Worm (Caenorhabditis elegans) whole organism, L3 larva: ENCODE measurements around the gene hlh-33.
A peak's percentile ranks its signal among the peaks of the same experiment; 100 is the strongest.

ENCODE experiments used
- ZK546.5 ChIP-seq: sonication (generic microtip); optimal IDR thresholded peaks from 2 replicates; lab custom pipeline; 2017; ENCODE audit warnings: missing biosample characterization, missing genetic modification characterization
- ceh-16 ChIP-seq: sonication (generic microtip); optimal IDR thresholded peaks from 2 replicates; lab custom pipeline; 2017; ENCODE audit warnings: missing biosample characterization, missing genetic modification characterization
- ceh-28 ChIP-seq: fragments of 150-350 bp; optimal IDR thresholded peaks from 2 replicates; lab custom pipeline; 2014; ENCODE audit warnings: missing biosample characterization, missing genetic modification reagents, missing genetic modification characterization
- ceh-82 ChIP-seq: fragments of 150-350 bp; optimal IDR thresholded peaks from 2 replicates; lab custom pipeline; 2014; ENCODE audit warnings: missing biosample characterization, missing genetic modification characterization
- ceh-9 ChIP-seq: sonication (generic microtip); optimal IDR thresholded peaks from 2 replicates; lab custom pipeline; 2018; ENCODE audit warnings: missing biosample characterization, missing genetic modification characterization
- daf-12 ChIP-seq: fragments of 150-350 bp; optimal IDR thresholded peaks from 2 replicates; lab custom pipeline; 2014; ENCODE audit warnings: missing biosample characterization, missing genetic modification reagents, missing genetic modification characterization
- egl-27 ChIP-seq: sonication (generic microtip); optimal IDR thresholded peaks from 4 replicates; lab custom pipeline; 2017; ENCODE audit warnings: missing biosample characterization, missing genetic modification reagents, missing genetic modification characterization
- elt-2 ChIP-seq: sonication (generic microtip); optimal IDR thresholded peaks from 2 replicates; lab custom pipeline; 2016; ENCODE audit warnings: missing genetic modification reagents, mild to moderate bottlenecking, missing genetic modification characterization, missing compliant biosample characterization
- elt-3 ChIP-seq, 3 experiments: fragments of 150-350 bp in 1 of 3; sonication (generic microtip) in 2 of 3; optimal IDR thresholded peaks; 2 replicates in 2 of 3; 4 replicates in 1 of 3; lab custom pipeline; 2014 to 2017; ENCODE audit warnings: missing biosample characterization in 3 of 3, missing genetic modification characterization in 3 of 3
- eor-1 ChIP-seq, 2 experiments: fragments of 150-350 bp; optimal IDR thresholded peaks; 2 replicates each; lab custom pipeline; 2014 to 2018; ENCODE audit warnings: missing biosample characterization in 2 of 2, missing genetic modification characterization in 2 of 2
- fkh-10 ChIP-seq: sonication (generic microtip); optimal IDR thresholded peaks from 2 replicates; lab custom pipeline; 2017; ENCODE audit warnings: missing biosample characterization, missing genetic modification reagents, missing genetic modification characterization
- fkh-2 ChIP-seq: fragments of 150-350 bp; optimal IDR thresholded peaks from 2 replicates; lab custom pipeline; 2014; ENCODE audit warnings: missing biosample characterization, missing genetic modification reagents, missing genetic modification characterization
- fos-1 ChIP-seq: fragments of 150-350 bp; optimal IDR thresholded peaks from 2 replicates; lab custom pipeline; 2014; ENCODE audit warnings: missing biosample characterization, missing genetic modification characterization
- hmg-11 ChIP-seq: sonication (generic microtip); optimal IDR thresholded peaks from 2 replicates; lab custom pipeline; 2016; ENCODE audit warnings: missing genetic modification characterization, missing compliant biosample characterization
- jun-1 ChIP-seq: fragments of 150-350 bp; optimal IDR thresholded peaks from 2 replicates; lab custom pipeline; 2014; ENCODE audit warnings: missing biosample characterization, missing genetic modification reagents, missing genetic modification characterization
- lin-15B ChIP-seq: fragments of 150-350 bp; optimal IDR thresholded peaks from 2 replicates; lab custom pipeline; 2014; ENCODE audit warnings: missing biosample characterization, missing genetic modification characterization
- mml-1 ChIP-seq: fragments of 150-350 bp; sonication (generic microtip); optimal IDR thresholded peaks from 3 replicates; lab custom pipeline; 2014; ENCODE audit warnings: missing biosample characterization, missing genetic modification characterization
- nfya-1 ChIP-seq: sonication (generic microtip); optimal IDR thresholded peaks from 2 replicates; lab custom pipeline; 2017; ENCODE audit warnings: missing genetic modification characterization, mild to moderate bottlenecking, missing compliant biosample characterization, antibody characterized with exemption, moderate library complexity; ENCODE audit not compliant: insufficient read depth
- nhr-23 ChIP-seq: fragments of 150-350 bp; optimal IDR thresholded peaks from 2 replicates; lab custom pipeline; 2014; ENCODE audit warnings: missing biosample characterization, missing genetic modification reagents, missing genetic modification characterization
- nhr-237 ChIP-seq: fragments of 150-350 bp; optimal IDR thresholded peaks from 2 replicates; lab custom pipeline; 2014; ENCODE audit warnings: missing biosample characterization, missing genetic modification characterization
- nhr-28 ChIP-seq: fragments of 150-350 bp; optimal IDR thresholded peaks from 2 replicates; lab custom pipeline; 2014; ENCODE audit warnings: missing biosample characterization, missing genetic modification characterization
- nhr-43 ChIP-seq: sonication (generic microtip); optimal IDR thresholded peaks from 2 replicates; lab custom pipeline; 2016; ENCODE audit warnings: mild to moderate bottlenecking, missing genetic modification characterization, missing compliant biosample characterization; ENCODE audit not compliant: poor library complexity, severe bottlenecking
- nhr-67 ChIP-seq: fragments of 150-350 bp; optimal IDR thresholded peaks from 2 replicates; lab custom pipeline; 2014; ENCODE audit warnings: missing biosample characterization, missing genetic modification characterization
- nhr-76 ChIP-seq: fragments of 150-350 bp; sonication (generic microtip); optimal IDR thresholded peaks from 5 replicates; lab custom pipeline; 2014; ENCODE audit warnings: missing biosample characterization, missing genetic modification characterization
- nhr-77 ChIP-seq: fragments of 150-350 bp; optimal IDR thresholded peaks from 2 replicates; lab custom pipeline; 2014; ENCODE audit warnings: missing biosample characterization, missing genetic modification characterization
- pha-4 ChIP-seq: fragments of 150-350 bp; optimal IDR thresholded peaks from 2 replicates; lab custom pipeline; 2014; ENCODE audit warnings: missing biosample characterization, missing genetic modification reagents, missing genetic modification characterization
- pqm-1 ChIP-seq: fragments of 150-350 bp; optimal IDR thresholded peaks from 2 replicates; lab custom pipeline; 2017; ENCODE audit warnings: missing biosample characterization, missing genetic modification characterization, inconsistent platforms
- sea-2 ChIP-seq: fragments of 150-350 bp; sonication (generic microtip); optimal IDR thresholded peaks from 4 replicates; lab custom pipeline; 2014; ENCODE audit warnings: missing biosample characterization, missing genetic modification reagents, missing genetic modification characterization
- skn-1 ChIP-seq: fragments of 150-350 bp; optimal IDR thresholded peaks from 2 replicates; lab custom pipeline; 2014; ENCODE audit warnings: missing biosample characterization, missing genetic modification characterization
- snpc-4 ChIP-seq: fragments of 150-350 bp; optimal IDR thresholded peaks from 2 replicates; lab custom pipeline; 2014; ENCODE audit warnings: missing biosample characterization, missing genetic modification characterization
- tbx-2 ChIP-seq: sonication (generic microtip); optimal IDR thresholded peaks from 2 replicates; lab custom pipeline; 2016; ENCODE audit warnings: mild to moderate bottlenecking, missing genetic modification characterization, missing compliant biosample characterization
- zag-1 ChIP-seq: fragments of 150-350 bp; optimal IDR thresholded peaks from 2 replicates; lab custom pipeline; 2014; ENCODE audit warnings: missing biosample characterization, missing genetic modification characterization
- ztf-11 ChIP-seq: fragments of 150-350 bp; optimal IDR thresholded peaks from 2 replicates; lab custom pipeline; 2014; ENCODE audit warnings: missing biosample characterization, missing genetic modification characterization

hlh-33 gene

ce11 chrIII:1859532-1859931 is 4.3 kb downstream of the hlh-33 start, which contains the start of gene ddp-1 (continued):
- TF ChIP-seq snpc-4 (tag; lab: Kevin White, UChicago) (peak; percentile 86), zag-1 (tag; lab: Kevin White, UChicago) (peak; percentile 45), hmg-11 (peak; percentile 90), elt-2 (tag; lab: Kevin White, UChicago) (peak; percentile 66), ceh-9 (no peak), nhr-23 (tag; lab: Kevin White, UChicago) (peak; percentile 98), nfya-1 (peak; percentile 94), nhr-28 (tag; lab: Kevin White, UChicago) (peak; percentile 75), elt-3 (tag; optimal IDR thresholded peaks at IDR 0.05; lab: Kevin White, UChicago) (no peak), pha-4 (tag; lab: Kevin White, UChicago) (peak; percentile 98), tbx-2 (tag; lab: Kevin White, UChicago) (peak; percentile 93), eor-1 (tag; optimal IDR thresholded peaks at IDR 0.05; lab: Kevin White, UChicago) (peak in 1 of 2 experiments; percentile 56), fos-1 (tag; lab: Kevin White, UChicago) (no peak), nhr-237 (tag; lab: Kevin White, UChicago) (no peak), jun-1 (tag; lab: Kevin White, UChicago) (peak; percentile 88), daf-12 (tag; lab: Kevin White, UChicago) (peak; percentile 4), ZK546.5 (tag; lab: Kevin White, UChicago) (peak; percentile 64), lin-15B (tag; lab: Kevin White, UChicago) (peak; percentile 96), nhr-77 (tag; lab: Kevin White, UChicago) (peak; percentile 78), ztf-11 (tag; lab: Kevin White, UChicago) (no peak), nhr-43 (tag; lab: Kevin White, UChicago) (peak; percentile 94)

- TF ChIP-seq skn-1 (tag; lab: Kevin White, UChicago) (no peak), fkh-2 (tag; lab: Kevin White, UChicago) (no peak), nhr-67 (tag; lab: Kevin White, UChicago) (no peak)
These were observed 4.9 kb downstream of the hlh-33 start, which contains the start of gene ttc-7 for ce11 chrIII:1860129-1860528. ttc-7 (plus strand) TSS chrIII:1860429.

- peak; percentile 98 for TF ChIP-seq ceh-28 (tag; lab: Kevin White, UChicago)
- no peak for TF ChIP-seq ceh-82 (tag; lab: Kevin White, UChicago)
- TF ChIP-seq, all 47 proteins: peak for 1
These were observed 21.2 kb downstream of the hlh-33 start for ce11 chrIII:1876267-1876865.

- TF ChIP-seq daf-12 (tag; lab: Kevin White, UChicago), result no peak
- TF ChIP-seq ceh-82 (tag; lab: Kevin White, UChicago), result no peak
- TF ChIP-seq nhr-76 (tag; lab: Kevin White, UChicago), result no peak
- TF ChIP-seq ZK546.5 (tag; lab: Kevin White, UChicago), result no peak
- TF ChIP-seq ceh-16 (tag; lab: Kevin White, UChicago), result no peak
These were observed 22.0 kb downstream of the hlh-33 start for ce11 chrIII:1877189-1877588.

- TF ChIP-seq sea-2 (GFP tag; lab: Kevin White, UChicago), result no peak
- TF ChIP-seq pqm-1 (tag; lab: Kevin White, UChicago), result no peak
- no peak for TF ChIP-seq mml-1 (tag; lab: Kevin White, UChicago)
- no peak for TF ChIP-seq nhr-28 (tag; lab: Kevin White, UChicago)
- no peak for TF ChIP-seq fkh-10 (GFP tag; lab: Kevin White, UChicago)
- TF ChIP-seq jun-1 (tag; lab: Kevin White, UChicago), result no peak
- no peak for TF ChIP-seq ceh-82 (tag; lab: Kevin White, UChicago)
- TF ChIP-seq elt-2 (tag; lab: Kevin White, UChicago), result no peak
- no peak for TF ChIP-seq egl-27 (tag; lab: Kevin White, UChicago)
These were observed 22.9 kb downstream of the hlh-33 start, which contains the start of gene smi-1 for ce11 chrIII:1878065-1878464. smi-1 (plus strand) TSS chrIII:1878365.
